Worm (Caenorhabditis elegans) whole organism, L4 larva: ENCODE results near the gene C34B4.3.

Experiments
- F37D6.2 ChIP-seq: sonication (generic microtip); optimal IDR thresholded peaks from 2 replicates; lab custom pipeline; 2016; ENCODE audit warnings: mild to moderate bottlenecking, missing genetic modification characterization, missing compliant biosample characterization
- lin-13 ChIP-seq: fragments of 150-350 bp; optimal IDR thresholded peaks from 2 replicates; lab custom pipeline; 2014; ENCODE audit warnings: missing biosample characterization, missing genetic modification reagents, missing genetic modification characterization
- lir-3 ChIP-seq: sonication (generic microtip); optimal IDR thresholded peaks from 2 replicates; lab custom pipeline; 2016; ENCODE audit warnings: mild to moderate bottlenecking, missing genetic modification characterization, missing compliant biosample characterization
- lsy-2 ChIP-seq, 2 experiments: fragments of 150-350 bp in 1 of 2; sonication (generic microtip) in 1 of 2; optimal IDR thresholded peaks; 2 replicates each; lab custom pipeline; 2014 to 2017; ENCODE audit warnings: missing biosample characterization in 2 of 2, missing genetic modification characterization in 2 of 2
- mdl-1 ChIP-seq, 2 experiments: fragments of 150-350 bp in 1 of 2; sonication (generic microtip) in 1 of 2; optimal IDR thresholded peaks; 2 replicates each; lab custom pipeline; 2014 to 2017; ENCODE audit warnings: missing biosample characterization in 2 of 2, missing genetic modification characterization in 2 of 2
- pha-4 ChIP-seq, 2 experiments: fragments of 150-350 bp in 1 of 2; fragments of 200-800 bp in 1 of 2; sonication (Bioruptor generic) in 1 of 2; IDR thresholded peaks in 1 of 2; optimal IDR thresholded peaks in 1 of 2; 2 replicates each; pipeline versions ENCODE4 v1.3.6 to Lab custom; 2014 to 2022; ENCODE audit warnings: missing genetic modification characterization in 2 of 2, missing genetic modification reagents in 2 of 2, missing biosample characterization in 1 of 2, missing compliant biosample characterization in 1 of 2
- sdz-12 ChIP-seq: fragments of 200-800 bp; sonication (Bioruptor generic); optimal IDR thresholded peaks from 2 replicates; lab custom pipeline; 2018; ENCODE audit warnings: mild to moderate bottlenecking, missing genetic modification characterization, missing compliant biosample characterization
- skn-1 ChIP-seq: fragments of 150-350 bp; optimal IDR thresholded peaks from 2 replicates; lab custom pipeline; 2014; ENCODE audit warnings: missing biosample characterization, missing genetic modification characterization
- unc-62 ChIP-seq, 3 experiments: fragments of 150-350 bp in 1 of 3; sonication (generic microtip); optimal IDR thresholded peaks in 2 of 3; peaks in 1 of 3; 1 replicate in 1 of 3; 2 replicates in 2 of 3; lab custom pipeline; 2014 to 2017; ENCODE audit warnings: missing biosample characterization in 3 of 3, missing genetic modification characterization in 3 of 3, missing genetic modification reagents in 3 of 3, missing genotype in 1 of 3

DNA sequence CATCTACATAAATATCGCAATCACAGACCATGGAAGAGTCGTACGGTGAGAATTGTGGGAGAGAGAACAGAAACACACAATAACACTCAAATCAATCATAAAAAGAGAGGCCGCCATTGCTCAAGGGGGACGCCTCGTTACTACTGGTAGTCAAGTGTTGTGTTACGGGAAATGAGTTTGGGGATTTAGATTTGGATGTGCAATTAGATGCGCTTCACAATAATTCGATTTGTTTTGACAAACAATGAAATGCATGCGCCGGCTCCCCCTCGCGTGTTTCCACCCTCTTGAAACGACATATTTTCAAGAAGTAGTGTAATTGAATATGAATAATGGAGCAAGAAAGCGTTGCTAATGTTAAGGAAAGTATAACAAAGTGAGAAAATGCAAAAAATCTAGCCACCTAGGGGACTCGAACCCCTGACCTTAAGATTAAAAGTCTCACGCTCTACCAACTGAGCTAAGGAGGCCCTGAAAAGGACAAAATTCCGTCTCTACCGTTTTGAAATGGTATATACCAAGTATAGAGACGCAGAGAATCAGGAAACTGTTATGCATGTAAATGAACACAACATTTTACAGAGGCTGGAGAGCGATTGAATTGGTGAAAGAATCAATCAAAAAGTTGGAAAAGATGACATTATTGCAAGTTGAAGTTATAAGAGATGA, 44.2 kb downstream of the C34B4.3 start:
- TF ChIP-seq lsy-2 (tag; optimal IDR thresholded peaks at IDR 0.05; lab: Kevin White, UChicago) (no peak), skn-1 (no peak), lin-13 (no peak), pha-4 (GFP tag; IDR thresholded peaks at IDR 0.05; lab: Robert Waterston, UW) (no peak), pha-4 (tag; optimal IDR thresholded peaks at IDR 0.05; lab: Kevin White, UChicago) (no peak), F37D6.2 (tag; lab: Kevin White, UChicago) (no peak), lir-3 (tag; lab: Kevin White, UChicago) (no peak), sdz-12 (GFP tag; lab: Kevin White, UChicago) (no peak), mdl-1 (tag; optimal IDR thresholded peaks at IDR 0.05; lab: Kevin White, UChicago) (no peak), unc-62 (GFP tag; optimal IDR thresholded peaks at IDR 0.05 in 1 of 2; lab: Kevin White, UChicago) (no peak), unc-62 (tag; optimal IDR thresholded peaks at IDR 0.05; lab: Kevin White, UChicago) (no peak)
